Worm (Caenorhabditis elegans): Measurements from ENCODE around the gene cam-1.
A peak's percentile ranks its signal among the peaks of the same experiment; 100 is the strongest.

cam-1 gene

ce11 chrII:9274734-9275133 lies 35.4 kb downstream of the cam-1 start:
- TF ChIP-seq snpc-4 (GFP tag; optimal IDR thresholded peaks at IDR 0.05): no peak
- peak in 1 of 4 experiments; percentile 26 for TF ChIP-seq snpc-4 (tag; optimal IDR thresholded peaks at IDR 0.05)
- TF ChIP-seq him-1 (tag; optimal IDR thresholded peaks at IDR 0.05): no peak
- TF ChIP-seq Y53G8AR.9 (GFP tag; conservative IDR thresholded peaks at IDR 0.05): 0 out of 2 replicates have a peak, but pooled peaks have one; percentile 48
- TF ChIP-seq die-1 (tag; optimal IDR thresholded peaks at IDR 0.05): no peak
- TF ChIP-seq akir-1 (GFP tag; optimal IDR thresholded peaks at IDR 0.05): no peak
- peak; percentile 22 for TF ChIP-seq xnd-1 (tag; optimal IDR thresholded peaks at IDR 0.05)

ce11 chrII:9273984-9274383 lies 36.1 kb downstream of the cam-1 start:
- TF ChIP-seq rcor-1 (GFP tag; IDR thresholded peaks at IDR 0.05): no peak
- no peak for TF ChIP-seq nhr-27 (tag; optimal IDR thresholded peaks at IDR 0.05)
- TF ChIP-seq ztf-28 (GFP tag; IDR thresholded peaks at IDR 0.05): no peak
- TF ChIP-seq lag-1 (GFP tag; IDR thresholded peaks at IDR 0.05): no peak
- TF ChIP-seq C06A6.2 (GFP tag; conservative IDR thresholded peaks at IDR 0.05): 0 out of 2 replicates have a peak, but pooled peaks have one; percentile 47
- no peak for TF ChIP-seq ztf-3 (GFP tag; optimal IDR thresholded peaks at IDR 0.05)
- TF ChIP-seq rpc-1 (optimal IDR thresholded peaks at IDR 0.05): no peak
- TF ChIP-seq rpc-1 (tag; optimal IDR thresholded peaks at IDR 0.05): no peak
- peak; percentile 57; the same call in 1 of the 2 replicates for TF ChIP-seq madf-3 (GFP tag; IDR thresholded peaks at IDR 0.05)
- no peak for TF ChIP-seq akir-1 (GFP tag; optimal IDR thresholded peaks at IDR 0.05)
- peak; percentile 81 for TF ChIP-seq pbrm-1 (GFP tag; IDR thresholded peaks at IDR 0.05)
- TF ChIP-seq attf-3 (GFP tag; conservative IDR thresholded peaks at IDR 0.05): 0 out of 2 replicates have a peak, but pooled peaks have one; percentile 36
- peak; percentile 67; the same call in 1 of the 2 replicates for TF ChIP-seq nfyb-1 (GFP tag; IDR thresholded peaks at IDR 0.05)
- TF ChIP-seq cebp-2 (GFP tag; IDR thresholded peaks at IDR 0.05): no peak
- no peak for TF ChIP-seq ets-4 (GFP tag; optimal IDR thresholded peaks at IDR 0.05)
- TF ChIP-seq ztf-26 (tag; optimal IDR thresholded peaks at IDR 0.05): peak; percentile 79
- TF ChIP-seq nfya-2 (GFP tag; IDR thresholded peaks at IDR 0.05): no peak
- TF ChIP-seq ceh-58 (GFP tag; IDR thresholded peaks at IDR 0.05): no peak
- peak; percentile 71 for TF ChIP-seq lin-26 (GFP tag; IDR thresholded peaks at IDR 0.05)
- no peak for TF ChIP-seq F10E7.11 (tag; optimal IDR thresholded peaks at IDR 0.05)
- peak; percentile 49 for TF ChIP-seq madf-10 (tag; optimal IDR thresholded peaks at IDR 0.05)
- no peak for TF ChIP-seq mel-28 (tag; optimal IDR thresholded peaks at IDR 0.05; ENCODE audit: borderline replicate concordance)
- TF ChIP-seq lin-40 (tag; optimal IDR thresholded peaks at IDR 0.05): peak; percentile 88
- TF ChIP-seq mcd-1 (GFP tag; IDR thresholded peaks at IDR 0.05): peak; percentile 59
- TF ChIP-seq ztf-6 (GFP tag; IDR thresholded peaks at IDR 0.05): no peak
- peak; percentile 44 for TF ChIP-seq F22D6.2 (tag; optimal IDR thresholded peaks at IDR 0.05)
- TF ChIP-seq T07F8.4 (tag; optimal IDR thresholded peaks at IDR 0.05): no peak
- no peak for TF ChIP-seq C17E4.6 (GFP tag; IDR thresholded peaks at IDR 0.05)
- TF ChIP-seq unc-62 (GFP tag; optimal IDR thresholded peaks at IDR 0.05): peak; percentile 86
- TF ChIP-seq sptf-2 (GFP tag; optimal IDR thresholded peaks at IDR 0.05): no peak
- TF ChIP-seq madf-8 (GFP tag; conservative IDR thresholded peaks at IDR 0.05): no peak
- no peak for TF ChIP-seq B0261.1 (tag; optimal IDR thresholded peaks at IDR 0.05)
- TF ChIP-seq dox-1 (GFP tag; IDR thresholded peaks at IDR 0.05): peak; percentile 72
- TF ChIP-seq sdz-38 (tag; optimal IDR thresholded peaks at IDR 0.05): no peak
- peak; percentile 35 to 57 for TF ChIP-seq let-607 (tag; optimal IDR thresholded peaks at IDR 0.05)
- no peak for TF ChIP-seq ccch-3 (GFP tag; optimal IDR thresholded peaks at IDR 0.05)
- no peak for TF ChIP-seq aptf-2 (GFP tag; conservative IDR thresholded peaks at IDR 0.05)
- peak in 1 of 3 experiments; percentile 65 for TF ChIP-seq lin-35 (GFP tag; optimal IDR thresholded peaks at IDR 0.05)
- TF ChIP-seq B0019.2 (GFP tag; conservative IDR thresholded peaks at IDR 0.05): no peak
- TF ChIP-seq B0336.3 (GFP tag; IDR thresholded peaks at IDR 0.05): peak; percentile 61; the same call in 1 of the 2 replicates
- TF ChIP-seq Y95B8A.8 (GFP tag; IDR thresholded peaks at IDR 0.05): 0 out of 2 replicates have a peak, but pooled peaks have one; percentile 17
- TF ChIP-seq Y56A3A.18 (GFP tag; IDR thresholded peaks at IDR 0.05): no peak

Measured in whole organism, young adult.